Fruit fly (Drosophila melanogaster) whole organism, embryonic: ENCODE data around the gene kud.

ENCODE experiments used
- Abd-B ChIP-seq: fragments of 200-800 bp; sonication (Bioruptor generic); optimal IDR thresholded peaks from 2 replicates; lab custom pipeline; 2018; ENCODE audit warnings: missing biosample characterization, mild to moderate bottlenecking, missing genetic modification characterization, moderate library complexity
- Aef1 ChIP-seq: fragments of 200-800 bp; sonication (Bioruptor generic); IDR thresholded peaks from 3 replicates; pipeline ENCODE4 v1.3.6; 2022; ENCODE audit warnings: missing biosample characterization, missing genetic modification characterization
- B-H1 ChIP-seq: fragments of 200-800 bp; sonication (Bioruptor generic); IDR thresholded peaks from 3 replicates; pipeline ENCODE4 v1.3.6; 2022; ENCODE audit warnings: missing biosample characterization, missing genetic modification characterization
- B-H2 ChIP-seq: fragments of 200-800 bp; sonication (Bioruptor generic); optimal IDR thresholded peaks from 2 replicates; lab custom pipeline; 2018; ENCODE audit warnings: missing biosample characterization, mild to moderate bottlenecking, missing genetic modification characterization
- BtbVII ChIP-seq: fragments of 200-800 bp; sonication (Bioruptor generic); optimal IDR thresholded peaks from 3 replicates; lab custom pipeline; 2017; ENCODE audit warnings: missing biosample characterization, mild to moderate bottlenecking, missing genetic modification characterization
- CG10274 ChIP-seq: fragments of 200-800 bp; sonication (Bioruptor generic); optimal IDR thresholded peaks from 3 replicates; lab custom pipeline; 2017; ENCODE audit warnings: missing biosample characterization, mild to moderate bottlenecking, missing genetic modification characterization
- CG11085 ChIP-seq: fragments of 200-800 bp; sonication (Bioruptor generic); IDR thresholded peaks from 2 replicates; pipeline ENCODE4 v1.3.6; 2022; ENCODE audit warnings: missing biosample characterization, missing genetic modification characterization
- CG12104 ChIP-seq: fragments of 200-800 bp; sonication (Bioruptor generic); optimal IDR thresholded peaks from 3 replicates; lab custom pipeline; 2016; ENCODE audit warnings: missing biosample characterization, missing genetic modification characterization
- CG12219 ChIP-seq: fragments of 200-800 bp; sonication (Bioruptor generic); optimal IDR thresholded peaks from 3 replicates; lab custom pipeline; 2018; ENCODE audit warnings: missing biosample characterization, mild to moderate bottlenecking, missing genetic modification characterization
- CG14441 ChIP-seq: fragments of 200-800 bp; sonication (Bioruptor generic); IDR thresholded peaks from 2 replicates; pipeline ENCODE4 v1.3.6; 2022; ENCODE audit warnings: missing biosample characterization, missing genetic modification characterization
- CG15696 ChIP-seq: fragments of 200-800 bp; sonication (Bioruptor generic); optimal IDR thresholded peaks from 2 replicates; lab custom pipeline; 2019; ENCODE audit warnings: missing biosample characterization, mild to moderate bottlenecking, missing genetic modification characterization, moderate library complexity
- CG1603 ChIP-seq: fragments of 200-800 bp; sonication (Bioruptor generic); optimal IDR thresholded peaks from 2 replicates; lab custom pipeline; 2019; ENCODE audit warnings: missing biosample characterization, mild to moderate bottlenecking, missing genetic modification characterization, moderate library complexity
- CG18262 ChIP-seq: fragments of 200-800 bp; optimal IDR thresholded peaks from 3 replicates; lab custom pipeline; 2019; ENCODE audit warnings: missing biosample characterization, mild to moderate bottlenecking, missing genetic modification characterization, moderate library complexity
- CG2199 ChIP-seq: fragments of 200-800 bp; sonication (Bioruptor generic); IDR thresholded peaks from 3 replicates; pipeline ENCODE4 v1.3.6; 2022; ENCODE audit warnings: missing biosample characterization, missing genetic modification characterization
- CG30431 ChIP-seq: fragments of 200-800 bp; sonication (Bioruptor generic); optimal IDR thresholded peaks from 2 replicates; lab custom pipeline; 2017; ENCODE audit warnings: missing biosample characterization, missing genetic modification characterization
- CG3407 ChIP-seq: fragments of 200-800 bp; sonication (Bioruptor generic); optimal IDR thresholded peaks from 2 replicates; lab custom pipeline; 2018; ENCODE audit warnings: missing biosample characterization, mild to moderate bottlenecking, missing genetic modification characterization
- CG34224 ChIP-seq: fragments of 200-800 bp; sonication (Bioruptor generic); IDR thresholded peaks from 3 replicates; pipeline ENCODE4 v1.3.6; 2022; ENCODE audit warnings: missing biosample characterization, missing genetic modification characterization; ENCODE audit not compliant: partially characterized antibody
- CG8765 ChIP-seq: fragments of 200-800 bp; sonication (Bioruptor generic); IDR thresholded peaks from 2 replicates; pipeline ENCODE4 v1.3.6; 2022; ENCODE audit warnings: missing biosample characterization, missing genetic modification characterization
- CG9437 ChIP-seq: fragments of 200-800 bp; sonication (Bioruptor generic); optimal IDR thresholded peaks from 2 replicates; lab custom pipeline; 2018; ENCODE audit warnings: missing biosample characterization, mild to moderate bottlenecking, missing genetic modification characterization
- CG9609 ChIP-seq: fragments of 200-800 bp; sonication (Bioruptor generic); optimal IDR thresholded peaks from 3 replicates; lab custom pipeline; 2016; ENCODE audit warnings: missing biosample characterization, missing genetic modification characterization
- CG9932 ChIP-seq: fragments of 200-800 bp; sonication (Bioruptor generic); IDR thresholded peaks from 2 replicates; pipeline ENCODE4 v1.3.6; 2022; ENCODE audit warnings: missing biosample characterization, missing genetic modification characterization
- D19A ChIP-seq: fragments of 200-800 bp; optimal IDR thresholded peaks from 3 replicates; lab custom pipeline; 2019; ENCODE audit warnings: missing biosample characterization, mild to moderate bottlenecking, missing genetic modification characterization, moderate library complexity
- Dbx ChIP-seq: fragments of 200-800 bp; sonication (Bioruptor generic); IDR thresholded peaks from 3 replicates; pipeline ENCODE4 v1.3.6; 2022; ENCODE audit warnings: missing biosample characterization, missing genetic modification characterization
- Dip2 ChIP-seq: fragments of 200-800 bp; sonication (Bioruptor generic); IDR thresholded peaks from 2 replicates; pipeline ENCODE4 v1.3.6; 2022; ENCODE audit warnings: missing biosample characterization, missing genetic modification characterization
- HLH54F ChIP-seq: fragments of 200-800 bp; sonication (Bioruptor generic); optimal IDR thresholded peaks from 3 replicates; lab custom pipeline; 2016; ENCODE audit warnings: missing biosample characterization, missing genetic modification characterization
- HmgD ChIP-seq: fragments of 200-800 bp; sonication (Bioruptor generic); optimal IDR thresholded peaks from 3 replicates; lab custom pipeline; 2016; ENCODE audit warnings: missing biosample characterization, missing genetic modification characterization
- Oaz ChIP-seq: fragments of 200-800 bp; sonication (Bioruptor generic); IDR thresholded peaks from 2 replicates; pipeline ENCODE4 v1.3.6; 2022; ENCODE audit warnings: missing biosample characterization, missing genetic modification characterization
- Ravus ChIP-seq: fragments of 200-800 bp; sonication (Bioruptor generic); IDR thresholded peaks from 2 replicates; pipeline ENCODE4 v1.3.6; 2022; ENCODE audit warnings: missing biosample characterization, missing genetic modification characterization
- Scr ChIP-seq: fragments of 200-800 bp; sonication (Bioruptor generic); IDR thresholded peaks from 2 replicates; pipeline ENCODE4 v1.3.6; 2022; ENCODE audit warnings: missing biosample characterization, missing genetic modification characterization; ENCODE audit not compliant: partially characterized antibody
- Taf1 ChIP-seq: fragments of 200-800 bp; sonication (Bioruptor generic); IDR thresholded peaks from 2 replicates; pipeline ENCODE4 v1.3.6; 2022; ENCODE audit warnings: missing biosample characterization, missing genetic modification characterization
- amos ChIP-seq: fragments of 200-800 bp; sonication (Bioruptor generic); IDR thresholded peaks from 2 replicates; pipeline ENCODE4 v1.3.6; 2022; ENCODE audit warnings: missing biosample characterization, missing genetic modification characterization; ENCODE audit not compliant: partially characterized antibody
- ap ChIP-seq: fragments of 200-800 bp; sonication (Bioruptor generic); IDR thresholded peaks from 2 replicates; pipeline ENCODE4 v1.3.6; 2022; ENCODE audit warnings: missing biosample characterization, missing genetic modification characterization
- ash1 ChIP-seq: fragments of 200-800 bp; sonication (Bioruptor generic); optimal IDR thresholded peaks from 2 replicates; lab custom pipeline; 2018; ENCODE audit warnings: missing biosample characterization, mild to moderate bottlenecking, missing genetic modification characterization
- az2 ChIP-seq: fragments of 200-800 bp; sonication (Bioruptor generic); optimal IDR thresholded peaks from 3 replicates; lab custom pipeline; 2016; ENCODE audit warnings: missing biosample characterization, missing genetic modification characterization
- cas ChIP-seq: fragments of 200-800 bp; sonication (Bioruptor generic); IDR thresholded peaks from 2 replicates; pipeline ENCODE4 v1.3.6; 2022; ENCODE audit warnings: missing biosample characterization, missing genetic modification characterization
- cwo ChIP-seq: fragments of 200-800 bp; sonication (Bioruptor generic); optimal IDR thresholded peaks from 3 replicates; lab custom pipeline; 2017; ENCODE audit warnings: missing biosample characterization, missing genetic modification characterization, mild to moderate bottlenecking, moderate library complexity, missing genetic modification reagents
- dm ChIP-seq: fragments of 200-800 bp; sonication (Bioruptor generic); optimal IDR thresholded peaks from 3 replicates; lab custom pipeline; 2016; ENCODE audit warnings: missing biosample characterization, missing genetic modification characterization
- dpn ChIP-seq, 2 experiments: fragments of 200-800 bp; sonication (Bioruptor generic); optimal IDR thresholded peaks; 3 replicates each; lab custom pipeline; 2016; ENCODE audit warnings: missing biosample characterization in 2 of 2, missing genetic modification characterization in 2 of 2
- dysf ChIP-seq: fragments of 200-800 bp; sonication (Bioruptor generic); IDR thresholded peaks from 3 replicates; pipeline ENCODE4 v1.3.6; 2022; ENCODE audit warnings: missing biosample characterization, missing genetic modification characterization
- her ChIP-seq: fragments of 200-800 bp; sonication (Bioruptor generic); optimal IDR thresholded peaks from 2 replicates; lab custom pipeline; 2016; ENCODE audit warnings: missing biosample characterization, missing genetic modification characterization
- lilli ChIP-seq: fragments of 200-800 bp; sonication (Bioruptor generic); optimal IDR thresholded peaks from 3 replicates; lab custom pipeline; 2016; ENCODE audit warnings: missing biosample characterization, missing genetic modification characterization
- oc ChIP-seq: fragments of 200-800 bp; sonication (Bioruptor generic); optimal IDR thresholded peaks from 2 replicates; lab custom pipeline; 2018; ENCODE audit warnings: missing biosample characterization, mild to moderate bottlenecking, missing genetic modification characterization, moderate library complexity
- peb ChIP-seq: fragments of 200-800 bp; sonication (Bioruptor generic); IDR thresholded peaks from 2 replicates; pipeline ENCODE4 v1.3.6; 2022; ENCODE audit warnings: missing biosample characterization, missing genetic modification characterization
- sr ChIP-seq: fragments of 200-800 bp; sonication (Bioruptor generic); IDR thresholded peaks from 3 replicates; pipeline ENCODE4 v1.3.6; 2022; ENCODE audit warnings: missing biosample characterization, missing genetic modification characterization
- ssp ChIP-seq: fragments of 200-800 bp; sonication (Bioruptor generic); IDR thresholded peaks from 2 replicates; pipeline ENCODE4 v1.3.6; 2022; ENCODE audit warnings: missing biosample characterization, missing genetic modification characterization
- stwl ChIP-seq: fragments of 200-800 bp; sonication (Bioruptor generic); optimal IDR thresholded peaks from 3 replicates; lab custom pipeline; 2018; ENCODE audit warnings: missing biosample characterization, mild to moderate bottlenecking, missing genetic modification characterization, moderate library complexity
- sug ChIP-seq: fragments of 200-800 bp; optimal IDR thresholded peaks from 2 replicates; lab custom pipeline; 2019; ENCODE audit warnings: missing biosample characterization, mild to moderate bottlenecking, missing genetic modification characterization, moderate library complexity
- yki ChIP-seq: fragments of >200 bp; optimal IDR thresholded peaks from 3 replicates; lab custom pipeline; 2018
- z ChIP-seq: fragments of 200-800 bp; sonication (Bioruptor generic); IDR thresholded peaks from 3 replicates; pipeline ENCODE4 v1.3.6; 2022; ENCODE audit warnings: missing biosample characterization, missing genetic modification characterization
- zf30C ChIP-seq: fragments of 200-800 bp; sonication (Bioruptor generic); optimal IDR thresholded peaks from 3 replicates; lab custom pipeline; 2018; ENCODE audit warnings: missing biosample characterization, mild to moderate bottlenecking, missing genetic modification characterization
- zfh1 ChIP-seq: fragments of 200-800 bp; sonication (Bioruptor generic); IDR thresholded peaks from 3 replicates; pipeline ENCODE4 v1.3.6; 2022; ENCODE audit warnings: missing biosample characterization, missing genetic modification characterization
- zfh2 ChIP-seq: fragments of 200-800 bp; sonication (Bioruptor generic); optimal IDR thresholded peaks from 2 replicates; lab custom pipeline; 2016; ENCODE audit warnings: missing biosample characterization, missing genetic modification characterization

The kud gene

DNA sequence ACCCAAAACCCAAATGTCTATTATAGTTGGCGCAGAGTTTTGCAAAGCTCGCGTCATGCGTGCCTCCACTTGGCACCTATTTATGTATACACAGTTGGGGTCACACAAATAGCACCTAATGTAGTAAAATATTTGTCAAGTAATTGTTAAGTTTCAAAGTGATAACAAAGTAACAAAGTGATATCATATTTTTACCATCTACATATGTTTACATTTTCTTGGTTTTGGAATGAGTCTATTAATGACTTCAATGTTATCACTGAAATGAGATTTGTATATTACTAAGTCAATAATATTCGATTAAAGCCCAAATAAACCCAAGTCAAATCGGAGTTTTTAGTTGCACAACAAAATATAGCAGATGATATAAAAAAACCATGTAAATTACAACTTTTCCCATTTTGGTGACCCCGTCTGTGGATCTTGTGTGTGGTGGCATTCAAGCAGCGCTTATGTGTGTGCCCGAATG is 27.7 kb upstream of the kud start (continued):
- TF ChIP-seq amos: no peak
- peak; percentile 53 for TF ChIP-seq sug (tag; lab: Kevin White, UChicago)
- TF ChIP-seq CG34224 (GFP tag; lab: Robert Waterston, UW): no peak
- TF ChIP-seq dpn (GFP tag; optimal IDR thresholded peaks at IDR 0.05; lab: Kevin White, UChicago): peak; percentile 21 to 55
- peak; percentile 21; the same call in 1 of the 3 replicates for TF ChIP-seq B-H1
- TF ChIP-seq Taf1: no peak
- peak; percentile 80 for TF ChIP-seq dysf (GFP tag; lab: Robert Waterston, UW)
- TF ChIP-seq CG1603: peak; percentile 62
- peak; percentile 76 for TF ChIP-seq CG12219 (GFP tag; lab: Kevin White, UChicago)
- TF ChIP-seq her (GFP tag; lab: Kevin White, UChicago): peak; percentile 17
- 0 out of 3 replicates have a peak, but pooled peaks have one; percentile 21 for TF ChIP-seq zfh1 (GFP tag; lab: Robert Waterston, UW)
- peak; percentile 28 for TF ChIP-seq HLH54F (GFP tag; lab: Kevin White, UChicago)
- no peak for TF ChIP-seq Dip2
- peak; percentile 28; the same call in 1 of the 3 replicates for TF ChIP-seq Aef1
- TF ChIP-seq D19A (tag; lab: Kevin White, UChicago): peak; percentile 54
- TF ChIP-seq HmgD (GFP tag; lab: Kevin White, UChicago): no peak
- no peak for TF ChIP-seq oc (tag; lab: Kevin White, UChicago)
- peak; percentile 64 for TF ChIP-seq cwo
- TF ChIP-seq BtbVII (GFP tag; lab: Kevin White, UChicago): peak; percentile 57
- TF ChIP-seq lilli: peak; percentile 73
- TF ChIP-seq CG9932 (GFP tag; lab: Robert Waterston, UW): 0 out of 2 replicates have a peak, but pooled peaks have one; percentile 40
- TF ChIP-seq ash1 (GFP tag; lab: Kevin White, UChicago): no peak
- 0 out of 3 replicates have a peak, but pooled peaks have one; percentile 3 for TF ChIP-seq z
- TF ChIP-seq dm (GFP tag; lab: Kevin White, UChicago): peak; percentile 26
- peak; percentile 47 for TF ChIP-seq CG10274 (GFP tag; lab: Kevin White, UChicago)
- no peak for TF ChIP-seq peb (GFP tag; lab: Robert Waterston, UW)
- peak; percentile 63 for TF ChIP-seq az2 (GFP tag; lab: Kevin White, UChicago)
- TF ChIP-seq CG2199 (GFP tag; lab: Robert Waterston, UW): no peak
- peak; percentile 56 for TF ChIP-seq zfh2 (GFP tag; lab: Kevin White, UChicago)
- no peak for TF ChIP-seq B-H2 (GFP tag; lab: Kevin White, UChicago)
- TF ChIP-seq sr (GFP tag; lab: Robert Waterston, UW): no peak
- TF ChIP-seq CG11085: no peak
- TF ChIP-seq CG30431: no peak
- peak; percentile 13; the same call in 1 of the 2 replicates for TF ChIP-seq ssp (GFP tag; lab: Robert Waterston, UW)
- peak; percentile 84 for TF ChIP-seq CG9437 (GFP tag; lab: Kevin White, UChicago)
- TF ChIP-seq Abd-B (GFP tag; lab: Kevin White, UChicago): peak; percentile 51
- no peak for TF ChIP-seq zf30C (GFP tag; lab: Kevin White, UChicago)
- TF ChIP-seq CG14441 (GFP tag; lab: Robert Waterston, UW): no peak
- TF ChIP-seq CG15696 (tag; lab: Kevin White, UChicago): no peak
- no peak for TF ChIP-seq stwl (tag; lab: Kevin White, UChicago)
- TF ChIP-seq Scr (GFP tag; lab: Robert Waterston, UW): no peak
- peak; percentile 80 for TF ChIP-seq CG18262 (tag; lab: Kevin White, UChicago)
- no peak for TF ChIP-seq cas (GFP tag; lab: Robert Waterston, UW)
- no peak for TF ChIP-seq ap (GFP tag; lab: Robert Waterston, UW)
- TF ChIP-seq Ravus: no peak
- TF ChIP-seq Oaz: 0 out of 2 replicates have a peak, but pooled peaks have one; percentile 24
- no peak for TF ChIP-seq yki (lab: Kevin White, UChicago)
- peak; percentile 48; the same call in 1 of the 3 replicates for TF ChIP-seq Dbx (GFP tag; lab: Robert Waterston, UW)
- TF ChIP-seq CG9609: peak; percentile 39
- TF ChIP-seq CG3407 (GFP tag; lab: Kevin White, UChicago): peak; percentile 60
- peak; percentile 78 for TF ChIP-seq CG12104 (GFP tag; lab: Kevin White, UChicago)
- no peak for TF ChIP-seq CG8765 (GFP tag; lab: Robert Waterston, UW)
